Fruit fly (Drosophila melanogaster) whole organism, embryonic: ENCODE data around the gene fd96Ca.

Experiments
- Atf6 ChIP-seq: fragments of 200-800 bp; sonication (Bioruptor generic); IDR thresholded peaks from 2 replicates; pipeline ENCODE4 v1.3.6; 2022; ENCODE audit warnings: missing biosample characterization, missing genetic modification characterization
- CG11560 ChIP-seq: fragments of 200-800 bp; sonication (Bioruptor generic); IDR thresholded peaks from 3 replicates; pipeline ENCODE4 v1.3.6; 2022; ENCODE audit warnings: missing biosample characterization, missing genetic modification characterization
- CG11696 ChIP-seq: fragments of 200-800 bp; sonication (Bioruptor generic); IDR thresholded peaks from 2 replicates; pipeline ENCODE4 v1.3.6; 2022; ENCODE audit warnings: missing biosample characterization, missing genetic modification characterization
- CG14441 ChIP-seq: fragments of 200-800 bp; sonication (Bioruptor generic); IDR thresholded peaks from 2 replicates; pipeline ENCODE4 v1.3.6; 2022; ENCODE audit warnings: missing biosample characterization, missing genetic modification characterization
- CG14965 ChIP-seq: fragments of 200-800 bp; sonication (Bioruptor generic); optimal IDR thresholded peaks from 2 replicates; lab custom pipeline; 2016; ENCODE audit warnings: missing biosample characterization, missing genetic modification characterization, borderline replicate concordance
- CG15269 ChIP-seq: fragments of 200-800 bp; sonication (Bioruptor generic); optimal IDR thresholded peaks from 2 replicates; lab custom pipeline; 2018; ENCODE audit warnings: missing biosample characterization, mild to moderate bottlenecking, missing genetic modification characterization, moderate library complexity
- CG17802 ChIP-seq: fragments of 200-800 bp; sonication (Bioruptor generic); optimal IDR thresholded peaks from 2 replicates; lab custom pipeline; 2018; ENCODE audit warnings: missing biosample characterization, mild to moderate bottlenecking, missing genetic modification characterization, moderate library complexity
- CG31388 ChIP-seq: fragments of 200-800 bp; sonication (Bioruptor generic); optimal IDR thresholded peaks from 2 replicates; lab custom pipeline; 2016; ENCODE audit warnings: missing biosample characterization, missing genetic modification characterization
- CG32767 ChIP-seq: fragments of 200-800 bp; sonication (Bioruptor generic); IDR thresholded peaks from 2 replicates; pipeline ENCODE4 v1.3.6; 2022; ENCODE audit warnings: missing biosample characterization, missing genetic modification characterization
- CG3838 ChIP-seq: fragments of 200-800 bp; sonication (Bioruptor generic); optimal IDR thresholded peaks from 3 replicates; lab custom pipeline; 2016; ENCODE audit warnings: missing biosample characterization, missing genetic modification characterization
- CG4854 ChIP-seq: fragments of 200-800 bp; sonication (Bioruptor generic); optimal IDR thresholded peaks from 2 replicates; lab custom pipeline; 2016; ENCODE audit warnings: missing biosample characterization, missing genetic modification characterization, inconsistent platforms
- CG6854 ChIP-seq: fragments of 200-800 bp; sonication (Bioruptor generic); optimal IDR thresholded peaks from 3 replicates; lab custom pipeline; 2017; ENCODE audit warnings: missing biosample characterization, mild to moderate bottlenecking, missing genetic modification characterization
- CG7963 ChIP-seq: fragments of 200-800 bp; sonication (Bioruptor generic); IDR thresholded peaks from 3 replicates; pipeline ENCODE4 v1.3.6; 2022; ENCODE audit warnings: missing biosample characterization, missing genetic modification characterization; ENCODE audit not compliant: partially characterized antibody
- CG9609 ChIP-seq: fragments of 200-800 bp; sonication (Bioruptor generic); optimal IDR thresholded peaks from 3 replicates; lab custom pipeline; 2016; ENCODE audit warnings: missing biosample characterization, missing genetic modification characterization
- CHES-1-like ChIP-seq: fragments of 200-800 bp; sonication (Bioruptor generic); optimal IDR thresholded peaks from 2 replicates; lab custom pipeline; 2016; ENCODE audit warnings: missing biosample characterization, missing genetic modification characterization
- D19B ChIP-seq: fragments of 200-800 bp; sonication (Bioruptor generic); optimal IDR thresholded peaks from 2 replicates; lab custom pipeline; 2017; ENCODE audit warnings: missing biosample characterization, mild to moderate bottlenecking, missing genetic modification characterization
- Dll ChIP-seq: fragments of 200-800 bp; sonication (Bioruptor generic); IDR thresholded peaks from 4 replicates; pipeline ENCODE4 v1.3.6; 2022; ENCODE audit warnings: missing biosample characterization, missing genetic modification characterization; ENCODE audit not compliant: partially characterized antibody
- Doc3 ChIP-seq: fragments of 200-800 bp; sonication (Bioruptor generic); IDR thresholded peaks from 3 replicates; pipeline ENCODE4 v1.3.6; 2022; ENCODE audit warnings: missing biosample characterization, missing genetic modification characterization; ENCODE audit not compliant: partially characterized antibody
- Elba2 ChIP-seq: fragments of 200-800 bp; sonication (Bioruptor generic); optimal IDR thresholded peaks from 3 replicates; lab custom pipeline; 2016; ENCODE audit warnings: missing biosample characterization, missing genetic modification characterization
- H15 ChIP-seq: fragments of 200-800 bp; sonication (Bioruptor generic); IDR thresholded peaks from 3 replicates; pipeline ENCODE4 v1.3.6; 2022; ENCODE audit warnings: missing biosample characterization, missing genetic modification characterization
- Hand ChIP-seq: fragments of 200-800 bp; sonication (Bioruptor generic); optimal IDR thresholded peaks from 2 replicates; lab custom pipeline; 2017; ENCODE audit warnings: mild to moderate bottlenecking, missing biosample characterization, missing genetic modification reagents, missing genetic modification characterization
- Hr39 ChIP-seq: fragments of >200 bp; optimal IDR thresholded peaks from 2 replicates; lab custom pipeline; 2017
- Lhr ChIP-seq: fragments of 200-800 bp; sonication (Bioruptor generic); optimal IDR thresholded peaks from 3 replicates; lab custom pipeline; 2017; ENCODE audit warnings: mild to moderate bottlenecking, missing biosample characterization, missing genetic modification reagents, missing genetic modification characterization
- Meics ChIP-seq: fragments of 200-800 bp; sonication (Bioruptor generic); optimal IDR thresholded peaks from 2 replicates; lab custom pipeline; 2017; ENCODE audit warnings: missing biosample characterization, mild to moderate bottlenecking, missing genetic modification characterization
- Neu2 ChIP-seq: fragments of 200-800 bp; sonication (Bioruptor generic); optimal IDR thresholded peaks from 3 replicates; lab custom pipeline; 2016; ENCODE audit warnings: missing biosample characterization, missing genetic modification characterization, borderline replicate concordance
- Nf-YA ChIP-seq: fragments of 200-800 bp; sonication (Bioruptor generic); IDR thresholded peaks from 2 replicates; pipeline ENCODE4 v1.3.6; 2022; ENCODE audit warnings: missing biosample characterization, missing genetic modification characterization
- Opbp ChIP-seq: fragments of 200-800 bp; sonication (Bioruptor generic); IDR thresholded peaks from 3 replicates; pipeline ENCODE4 v1.3.6; 2022; ENCODE audit warnings: missing biosample characterization, missing genetic modification characterization; ENCODE audit not compliant: partially characterized antibody
- Sox100B ChIP-seq: fragments of 200-800 bp; sonication (Bioruptor generic); optimal IDR thresholded peaks from 3 replicates; lab custom pipeline; 2018; ENCODE audit warnings: missing biosample characterization, mild to moderate bottlenecking, missing genetic modification characterization
- Ssrp ChIP-seq: fragments of 200-800 bp; sonication (Bioruptor generic); optimal IDR thresholded peaks from 2 replicates; lab custom pipeline; 2018; ENCODE audit warnings: missing biosample characterization, mild to moderate bottlenecking, missing genetic modification characterization, moderate library complexity
- Stat92E ChIP-seq, 3 experiments: fragments of >200 bp in 2 of 3; fragments of 200-800 bp in 1 of 3; sonication (Bioruptor generic) in 1 of 3; optimal IDR thresholded peaks; 2 replicates each; lab custom pipeline; 2017 to 2019; ENCODE audit warnings: missing biosample characterization in 3 of 3, missing genetic modification characterization in 3 of 3, mild to moderate bottlenecking in 1 of 3, moderate library complexity in 1 of 3
- abd-A ChIP-seq: fragments of 200-800 bp; sonication (Bioruptor generic); optimal IDR thresholded peaks from 3 replicates; lab custom pipeline; 2019; ENCODE audit warnings: missing biosample characterization, mild to moderate bottlenecking, missing genetic modification characterization, moderate library complexity
- bab2 ChIP-seq: fragments of 200-800 bp; sonication (Bioruptor generic); optimal IDR thresholded peaks from 2 replicates; lab custom pipeline; 2016; ENCODE audit warnings: missing biosample characterization, missing genetic modification characterization
- bsh ChIP-seq, 2 experiments: fragments of 200-800 bp; sonication (Bioruptor generic); optimal IDR thresholded peaks; 2 replicates each; lab custom pipeline; 2017 to 2018; ENCODE audit warnings: mild to moderate bottlenecking in 2 of 2, missing biosample characterization in 2 of 2, missing genetic modification characterization in 2 of 2, moderate library complexity in 1 of 2
- dpn ChIP-seq, 2 experiments: fragments of 200-800 bp; sonication (Bioruptor generic); optimal IDR thresholded peaks; 3 replicates each; lab custom pipeline; 2016; ENCODE audit warnings: missing biosample characterization in 2 of 2, missing genetic modification characterization in 2 of 2
- ems ChIP-seq: fragments of 200-800 bp; sonication (Bioruptor generic); optimal IDR thresholded peaks from 3 replicates; lab custom pipeline; 2016; ENCODE audit warnings: missing biosample characterization, missing genetic modification characterization
- fd102C ChIP-seq: fragments of 200-800 bp; sonication (Bioruptor generic); optimal IDR thresholded peaks from 2 replicates; lab custom pipeline; 2018; ENCODE audit warnings: missing biosample characterization, mild to moderate bottlenecking, missing genetic modification characterization, moderate library complexity
- fru ChIP-seq: fragments of >200 bp; optimal IDR thresholded peaks from 2 replicates; lab custom pipeline; 2017
- ham ChIP-seq: fragments of 200-800 bp; sonication (Bioruptor generic); IDR thresholded peaks from 2 replicates; pipeline ENCODE4 v1.3.6; 2022; ENCODE audit warnings: missing biosample characterization, missing genetic modification characterization
- hb ChIP-seq: fragments of 200-800 bp; sonication (Bioruptor generic); IDR thresholded peaks from 3 replicates; pipeline ENCODE4 v1.3.6; 2022; ENCODE audit warnings: missing biosample characterization, missing genetic modification characterization; ENCODE audit not compliant: partially characterized antibody
- hth ChIP-seq: fragments of >200 bp; optimal IDR thresholded peaks from 2 replicates; lab custom pipeline; 2017; ENCODE audit warnings: inconsistent platforms
- jigr1 ChIP-seq: fragments of 200-800 bp; sonication (Bioruptor generic); IDR thresholded peaks from 3 replicates; pipeline ENCODE4 v1.3.6; 2022; ENCODE audit warnings: missing biosample characterization, missing genetic modification characterization
- ken ChIP-seq: fragments of 200-800 bp; sonication (Bioruptor generic); IDR thresholded peaks from 3 replicates; pipeline ENCODE4 v1.3.6; 2022; ENCODE audit warnings: missing biosample characterization, missing genetic modification characterization
- mam ChIP-seq: fragments of 200-800 bp; sonication (Bioruptor generic); optimal IDR thresholded peaks from 3 replicates; lab custom pipeline; 2016; ENCODE audit warnings: missing biosample characterization, missing genetic modification characterization
- scrt ChIP-seq: fragments of 200-800 bp; sonication (Bioruptor generic); optimal IDR thresholded peaks from 2 replicates; lab custom pipeline; 2018; ENCODE audit warnings: missing biosample characterization, mild to moderate bottlenecking, missing genetic modification characterization, moderate library complexity
- shn ChIP-seq: fragments of 200-800 bp; sonication (Bioruptor generic); optimal IDR thresholded peaks from 3 replicates; lab custom pipeline; 2016; ENCODE audit warnings: missing biosample characterization, missing genetic modification characterization
- slou ChIP-seq: fragments of 200-800 bp; sonication (Bioruptor generic); optimal IDR thresholded peaks from 3 replicates; lab custom pipeline; 2016; ENCODE audit warnings: missing biosample characterization, missing genetic modification characterization
- stc ChIP-seq: fragments of 200-800 bp; sonication (Bioruptor generic); IDR thresholded peaks from 2 replicates; pipeline ENCODE4 v1.3.6; 2022; ENCODE audit warnings: missing biosample characterization, missing genetic modification characterization
- tin ChIP-seq: fragments of 200-800 bp; sonication (Bioruptor generic); optimal IDR thresholded peaks from 3 replicates; lab custom pipeline; 2016; ENCODE audit warnings: missing biosample characterization, missing genetic modification characterization
- tio ChIP-seq: fragments of 200-800 bp; sonication (Bioruptor generic); optimal IDR thresholded peaks from 2 replicates; lab custom pipeline; 2017; ENCODE audit warnings: missing biosample characterization, missing genetic modification characterization, inconsistent platforms
- trh ChIP-seq: fragments of 200-800 bp; sonication (Bioruptor generic); optimal IDR thresholded peaks from 2 replicates; lab custom pipeline; 2016; ENCODE audit warnings: missing biosample characterization, missing genetic modification characterization
- z ChIP-seq: fragments of 200-800 bp; sonication (Bioruptor generic); IDR thresholded peaks from 3 replicates; pipeline ENCODE4 v1.3.6; 2022; ENCODE audit warnings: missing biosample characterization, missing genetic modification characterization
- zf30C ChIP-seq: fragments of 200-800 bp; sonication (Bioruptor generic); optimal IDR thresholded peaks from 3 replicates; lab custom pipeline; 2018; ENCODE audit warnings: missing biosample characterization, mild to moderate bottlenecking, missing genetic modification characterization

Gene fd96Ca

DNA sequence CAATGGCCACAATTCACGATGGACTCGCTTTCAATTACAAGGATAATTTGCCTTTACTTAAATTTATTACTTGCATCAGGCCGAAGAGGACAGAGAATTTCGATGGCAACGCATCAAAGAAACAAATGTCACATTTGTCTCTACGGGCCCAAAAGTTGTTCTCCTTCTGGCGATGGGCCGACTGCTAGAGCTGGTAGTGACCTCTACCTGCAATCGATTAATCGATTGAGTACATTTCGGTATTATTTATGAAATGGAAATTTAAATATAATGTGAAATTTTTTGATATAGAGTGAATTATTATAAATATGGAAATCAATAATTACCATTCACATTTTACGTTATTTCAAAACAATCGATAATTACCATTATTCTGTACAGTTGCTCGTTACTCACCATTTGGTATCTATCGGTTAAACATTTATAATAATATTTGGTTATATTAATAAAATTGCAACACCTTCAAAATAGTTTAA lies 40.3 kb downstream of the fd96Ca start, which contains the start of the genes CG31510 and TTLL5 (continued):
- no peak for TF ChIP-seq Nf-YA (GFP tag; lab: Robert Waterston, UW)
- no peak; the same call in none of the 3 replicates for TF ChIP-seq hb (GFP tag; lab: Robert Waterston, UW)
- no peak for TF ChIP-seq H15 (GFP tag; lab: Robert Waterston, UW)
- no peak for TF ChIP-seq CG4854
- TF ChIP-seq ems (GFP tag; lab: Kevin White, UChicago), result no peak
- no peak for TF ChIP-seq Atf6 (GFP tag; lab: Robert Waterston, UW)
- no peak for TF ChIP-seq ken
- no peak for TF ChIP-seq slou (GFP tag; lab: Kevin White, UChicago)
- peak in 1 of 3 experiments; percentile 16 for TF ChIP-seq Stat92E (GFP tag; optimal IDR thresholded peaks at IDR 0.05; lab: Kevin White, UChicago)
- TF ChIP-seq bab2, result no peak
- TF ChIP-seq Meics (GFP tag; lab: Kevin White, UChicago), result no peak
- no peak for TF ChIP-seq Ssrp (tag; lab: Kevin White, UChicago)
- TF ChIP-seq mam (GFP tag; lab: Kevin White, UChicago), result peak; percentile 27
- TF ChIP-seq Hr39 (lab: Kevin White, UChicago), result no peak
- TF ChIP-seq ham (GFP tag; lab: Robert Waterston, UW), result no peak
- TF ChIP-seq trh (GFP tag; lab: Kevin White, UChicago), result no peak
- TF ChIP-seq CG11696 (GFP tag; lab: Robert Waterston, UW), result no peak
- no peak for TF ChIP-seq CG9609 (GFP tag; lab: Kevin White, UChicago)
- TF ChIP-seq abd-A, result no peak
- TF ChIP-seq CG7963, result peak; percentile 70
- TF ChIP-seq shn, result no peak
- TF ChIP-seq Dll (GFP tag; lab: Robert Waterston, UW), result peak; percentile 86
- TF ChIP-seq Sox100B (GFP tag; lab: Kevin White, UChicago), result peak; percentile 42
- no peak for TF ChIP-seq fru (lab: Kevin White, UChicago)
- no peak for TF ChIP-seq D19B (GFP tag; lab: Kevin White, UChicago)
- TF ChIP-seq stc (GFP tag; lab: Robert Waterston, UW), result 0 out of 2 replicates have a peak, but pooled peaks have one; percentile 31
- no peak for TF ChIP-seq Elba2
- TF ChIP-seq CG14965, result no peak
- no peak for TF ChIP-seq dpn (GFP tag; optimal IDR thresholded peaks at IDR 0.05; lab: Kevin White, UChicago)
- TF ChIP-seq fd102C (GFP tag; lab: Kevin White, UChicago), result no peak
- no peak for TF ChIP-seq z (GFP tag; lab: Robert Waterston, UW)
- peak; percentile 96 for TF ChIP-seq CG17802 (tag; lab: Kevin White, UChicago)
- no peak for TF ChIP-seq CG6854 (GFP tag; lab: Kevin White, UChicago)
- peak; percentile 72 for TF ChIP-seq Opbp (GFP tag; lab: Robert Waterston, UW)
- no peak for TF ChIP-seq CG31388
- no peak for TF ChIP-seq Neu2
- TF ChIP-seq Hand (GFP tag; lab: Kevin White, UChicago), result no peak
- peak; percentile 70 for TF ChIP-seq Doc3 (GFP tag; lab: Robert Waterston, UW)
- no peak for TF ChIP-seq zf30C (GFP tag; lab: Kevin White, UChicago)
- no peak for TF ChIP-seq tio (GFP tag; lab: Kevin White, UChicago)
- TF ChIP-seq jigr1 (GFP tag; lab: Robert Waterston, UW), result no peak
- TF ChIP-seq CG14441 (GFP tag; lab: Robert Waterston, UW), result no peak
- TF ChIP-seq CG3838 (GFP tag; lab: Kevin White, UChicago), result no peak
- no peak for TF ChIP-seq CG15269 (tag; lab: Kevin White, UChicago)
- no peak for TF ChIP-seq bsh (GFP tag; optimal IDR thresholded peaks at IDR 0.05; lab: Kevin White, UChicago)
- TF ChIP-seq CHES-1-like, result peak; percentile 13
- TF ChIP-seq hth (lab: Kevin White, UChicago), result no peak
- TF ChIP-seq tin, result no peak
- no peak for TF ChIP-seq CG32767
- TF ChIP-seq CG11560, result 0 out of 3 replicates have a peak, but pooled peaks have one; percentile 30
- TF ChIP-seq scrt (GFP tag; lab: Kevin White, UChicago), result no peak
- no peak for TF ChIP-seq Lhr
